Worm (Caenorhabditis elegans) whole organism, late embryonic: ENCODE measurements around the gene srxa-15.

Experiments used
- F13H6.1 ChIP-seq: sonication (generic microtip); optimal IDR thresholded peaks from 2 replicates; lab custom pipeline; 2016; ENCODE audit warnings: missing genetic modification characterization, missing compliant biosample characterization
- K02D7.2 ChIP-seq: sonication (generic microtip); optimal IDR thresholded peaks from 2 replicates; lab custom pipeline; 2017; ENCODE audit warnings: mild to moderate bottlenecking, missing genetic modification characterization, missing compliant biosample characterization
- K09A11.1 ChIP-seq: sonication (generic microtip); optimal IDR thresholded peaks from 2 replicates; lab custom pipeline; 2017; ENCODE audit warnings: antibody characterized with exemption, mild to moderate bottlenecking, missing genetic modification characterization, missing compliant biosample characterization; ENCODE audit not compliant: insufficient read depth
- ahr-1 ChIP-seq: sonication (generic microtip); optimal IDR thresholded peaks from 2 replicates; lab custom pipeline; 2016; ENCODE audit warnings: missing genetic modification characterization, missing compliant biosample characterization
- ama-1 ChIP-seq: fragments of 150-350 bp; optimal IDR thresholded peaks from 2 replicates; lab custom pipeline; 2014
- ceh-14 ChIP-seq: sonication (generic microtip); optimal IDR thresholded peaks from 2 replicates; lab custom pipeline; 2016; ENCODE audit warnings: missing genotype, missing genetic modification characterization, missing compliant biosample characterization
- ceh-19 ChIP-seq: fragments of 200-800 bp; sonication (Bioruptor generic); optimal IDR thresholded peaks from 2 replicates; lab custom pipeline; 2018; ENCODE audit warnings: mild to moderate bottlenecking, missing genetic modification characterization, missing compliant biosample characterization
- ceh-2 ChIP-seq: sonication (generic microtip); optimal IDR thresholded peaks from 2 replicates; lab custom pipeline; 2016; ENCODE audit warnings: missing genotype, missing genetic modification characterization, missing compliant biosample characterization
- ceh-22 ChIP-seq: sonication (generic microtip); optimal IDR thresholded peaks from 2 replicates; lab custom pipeline; 2017; ENCODE audit warnings: missing biosample characterization, missing genetic modification characterization
- ceh-30 ChIP-seq: fragments of 150-350 bp; optimal IDR thresholded peaks from 2 replicates; lab custom pipeline; 2014; ENCODE audit warnings: missing biosample characterization, missing genetic modification characterization
- ceh-6 ChIP-seq: fragments of 200-800 bp; sonication (Bioruptor generic); optimal IDR thresholded peaks from 2 replicates; lab custom pipeline; 2018; ENCODE audit warnings: mild to moderate bottlenecking, missing genetic modification characterization, missing compliant biosample characterization
- ceh-9 ChIP-seq: sonication (generic microtip); optimal IDR thresholded peaks from 2 replicates; lab custom pipeline; 2016; ENCODE audit warnings: mild to moderate bottlenecking, missing genetic modification characterization, inconsistent platforms, missing compliant biosample characterization
- che-1 ChIP-seq: sonication (generic microtip); optimal IDR thresholded peaks from 2 replicates; lab custom pipeline; 2016; ENCODE audit warnings: mild to moderate bottlenecking, missing genetic modification characterization, missing compliant biosample characterization
- dmd-4 ChIP-seq: sonication (generic microtip); optimal IDR thresholded peaks from 2 replicates; lab custom pipeline; 2016; ENCODE audit warnings: borderline replicate concordance, missing genetic modification characterization, missing compliant biosample characterization
- eyg-1 ChIP-seq: sonication (generic microtip); optimal IDR thresholded peaks from 2 replicates; lab custom pipeline; 2016; ENCODE audit warnings: missing genotype, missing genetic modification characterization, missing compliant biosample characterization
- hlh-15 ChIP-seq: sonication (generic microtip); optimal IDR thresholded peaks from 2 replicates; lab custom pipeline; 2016; ENCODE audit warnings: missing genetic modification characterization, missing compliant biosample characterization
- hlh-6 ChIP-seq: sonication (generic microtip); optimal IDR thresholded peaks from 2 replicates; lab custom pipeline; 2016; ENCODE audit warnings: missing genotype, missing genetic modification characterization, missing compliant biosample characterization
- hlh-8 ChIP-seq: sonication (generic microtip); optimal IDR thresholded peaks from 2 replicates; lab custom pipeline; 2016; ENCODE audit warnings: missing genotype, missing genetic modification characterization, missing compliant biosample characterization
- lim-6 ChIP-seq: sonication (generic microtip); optimal IDR thresholded peaks from 2 replicates; lab custom pipeline; 2016; ENCODE audit warnings: missing genetic modification characterization, missing compliant biosample characterization
- nfya-1 ChIP-seq: sonication (generic microtip); optimal IDR thresholded peaks from 2 replicates; lab custom pipeline; 2017; ENCODE audit warnings: missing genetic modification characterization, mild to moderate bottlenecking, missing compliant biosample characterization, antibody characterized with exemption, moderate library complexity
- nhr-11 ChIP-seq: fragments of 150-350 bp; optimal IDR thresholded peaks from 2 replicates; lab custom pipeline; 2014; ENCODE audit warnings: missing biosample characterization, missing genetic modification characterization
- npax-4 ChIP-seq: sonication (generic microtip); optimal IDR thresholded peaks from 2 replicates; lab custom pipeline; 2016; ENCODE audit warnings: missing genetic modification characterization, missing compliant biosample characterization
- pat-9 ChIP-seq: fragments of 200-800 bp; sonication (Bioruptor generic); optimal IDR thresholded peaks from 2 replicates; lab custom pipeline; 2018; ENCODE audit warnings: mild to moderate bottlenecking, missing genetic modification characterization, moderate library complexity, missing compliant biosample characterization
- pha-2 ChIP-seq: sonication (generic microtip); optimal IDR thresholded peaks from 2 replicates; lab custom pipeline; 2017; ENCODE audit warnings: mild to moderate bottlenecking, missing genetic modification characterization, missing compliant biosample characterization
- pha-4 ChIP-seq: fragments of 150-350 bp; optimal IDR thresholded peaks from 2 replicates; lab custom pipeline; 2018; ENCODE audit warnings: missing biosample characterization, missing genetic modification reagents, missing genetic modification characterization
- ref-2 ChIP-seq: sonication (generic microtip); optimal IDR thresholded peaks from 2 replicates; lab custom pipeline; 2016; ENCODE audit warnings: missing genetic modification characterization, missing compliant biosample characterization
- sdc-2 ChIP-seq: sonication (generic microtip); optimal IDR thresholded peaks from 2 replicates; lab custom pipeline; 2016; ENCODE audit warnings: missing genotype, missing genetic modification characterization, missing compliant biosample characterization
- sox-2 ChIP-seq: fragments of 200-800 bp; sonication (Bioruptor generic); IDR thresholded peaks from 2 replicates; pipeline ENCODE4 v1.3.6; 2022; ENCODE audit warnings: missing genetic modification reagents, missing genetic modification characterization, missing compliant biosample characterization
- sox-4 ChIP-seq: sonication (generic microtip); optimal IDR thresholded peaks from 2 replicates; lab custom pipeline; 2017; ENCODE audit warnings: mild to moderate bottlenecking, missing genetic modification characterization, inconsistent platforms, missing compliant biosample characterization
- syd-9 ChIP-seq: sonication (generic microtip); optimal IDR thresholded peaks from 2 replicates; lab custom pipeline; 2016; ENCODE audit warnings: mild to moderate bottlenecking, missing genetic modification characterization, moderate library complexity, missing compliant biosample characterization
- tbx-7 ChIP-seq: sonication (generic microtip); optimal IDR thresholded peaks from 2 replicates; lab custom pipeline; 2016; ENCODE audit warnings: missing genotype, missing genetic modification characterization, missing compliant biosample characterization
- unc-55 ChIP-seq: sonication (generic microtip); optimal IDR thresholded peaks from 2 replicates; lab custom pipeline; 2017; ENCODE audit warnings: missing biosample characterization, missing genetic modification reagents, missing genetic modification characterization
- ztf-16 ChIP-seq: sonication (generic microtip); optimal IDR thresholded peaks from 2 replicates; lab custom pipeline; 2017; ENCODE audit warnings: missing genetic modification characterization, missing compliant biosample characterization

srxa-15 gene

ce11 chrV:20641896-20642295 lies at the start of gene srxa-15:
Gene srxa-15 (plus strand): TSS chrV:20642196.
- TF ChIP-seq ztf-16 (tag; lab: Kevin White, UChicago), result no peak

- TF ChIP-seq ceh-9 (no peak), pha-4 (tag; lab: Kevin White, UChicago) (no peak), ceh-2 (no peak), K02D7.2 (tag; lab: Kevin White, UChicago) (no peak), npax-4 (no peak), F13H6.1 (tag; lab: Kevin White, UChicago) (no peak), hlh-8 (tag; lab: Kevin White, UChicago) (no peak), ztf-16 (tag; lab: Kevin White, UChicago) (no peak), nhr-11 (no peak)
These were observed 47.2 kb upstream of the srxa-15 start, which contains the start of gene F26F2.10 for ce11 chrV:20594746-20595145. Gene F26F2.10 (minus strand): TSS chrV:20594846.

ce11 chrV:20595653-20596052 lies 46.3 kb upstream of the srxa-15 start, which contains the start of gene F26F2.11:
Gene F26F2.11 (minus strand): TSS chrV:20595753.
- TF ChIP-seq F13H6.1 (tag; lab: Kevin White, UChicago), result no peak
- TF ChIP-seq eyg-1, result no peak
- no peak for TF ChIP-seq ztf-16 (tag; lab: Kevin White, UChicago)
- no peak for TF ChIP-seq nfya-1 (tag; lab: Kevin White, UChicago)
- no peak for TF ChIP-seq nhr-11
- TF ChIP-seq sdc-2 (tag; lab: Kevin White, UChicago), result no peak
- TF ChIP-seq ceh-2, result no peak
- no peak for TF ChIP-seq ceh-14 (tag; lab: Kevin White, UChicago)
- TF ChIP-seq che-1 (tag; lab: Kevin White, UChicago), result no peak
- TF ChIP-seq lim-6, result no peak
- TF ChIP-seq ref-2 (tag; lab: Kevin White, UChicago), result no peak
- TF ChIP-seq ceh-19 (GFP tag; lab: Kevin White, UChicago), result no peak
- no peak for TF ChIP-seq hlh-15 (tag; lab: Kevin White, UChicago)
- no peak for TF ChIP-seq ceh-6 (GFP tag; lab: Kevin White, UChicago)

- TF ChIP-seq ref-2 (tag; lab: Kevin White, UChicago), result no peak
- TF ChIP-seq pha-2 (tag; lab: Kevin White, UChicago), result no peak
These were observed 44.9 kb upstream of the srxa-15 start, which contains the start of gene F46B3.1 for ce11 chrV:20597076-20597475. Gene F46B3.1 (minus strand): TSS chrV:20597176.

- no peak for TF ChIP-seq unc-55 (GFP tag; lab: Kevin White, UChicago)
- TF ChIP-seq tbx-7, result no peak
- no peak for TF ChIP-seq K09A11.1 (tag; lab: Kevin White, UChicago)
- no peak for TF ChIP-seq dmd-4 (tag; lab: Kevin White, UChicago)
- TF ChIP-seq sdc-2 (tag; lab: Kevin White, UChicago), result no peak
- TF ChIP-seq pha-4 (tag; lab: Kevin White, UChicago), result no peak
- no peak for TF ChIP-seq ahr-1
- TF ChIP-seq pat-9 (tag; lab: Kevin White, UChicago), result no peak
- no peak for TF ChIP-seq hlh-6 (tag; lab: Kevin White, UChicago)
- no peak for TF ChIP-seq ama-1 (lab: Kevin White, UChicago)
- no peak for TF ChIP-seq sox-2
- TF ChIP-seq ceh-19 (GFP tag; lab: Kevin White, UChicago), result no peak
- no peak for TF ChIP-seq ceh-22
- no peak for TF ChIP-seq pha-2 (tag; lab: Kevin White, UChicago)
- no peak for TF ChIP-seq ceh-6 (GFP tag; lab: Kevin White, UChicago)
- TF ChIP-seq sox-4 (tag; lab: Kevin White, UChicago), result no peak
- no peak for TF ChIP-seq syd-9 (tag; lab: Kevin White, UChicago)
- TF ChIP-seq ceh-30 (tag; lab: Kevin White, UChicago), result no peak
These were observed 42.2 kb upstream of the srxa-15 start, which contains the start of gene col-163 for ce11 chrV:20599795-20600194. Gene col-163 (plus strand): TSS chrV:20600095.
